Worm (Caenorhabditis elegans): ENCODE data around the gene tag-124.

tag-124 gene

ce11 chrII:9619402-9619862, 28.3 kb downstream of the tag-124 start (continued):
- no peak for TF ChIP-seq ceh-63 (GFP tag; optimal IDR thresholded peaks at IDR 0.05)
- TF ChIP-seq vab-15 (tag; optimal IDR thresholded peaks at IDR 0.05) = no peak
- TF ChIP-seq nhr-71 (tag; optimal IDR thresholded peaks at IDR 0.05) = peak; percentile 80
- peak; percentile 26 to 55 for TF ChIP-seq lsy-2 (tag; optimal IDR thresholded peaks at IDR 0.05)
- peak in 1 of 3 experiments; percentile 17 for TF ChIP-seq dpl-1 (GFP tag; optimal IDR thresholded peaks at IDR 0.05)
- peak; percentile 4 to 64 for TF ChIP-seq lin-35 (GFP tag; optimal IDR thresholded peaks at IDR 0.05)
- peak; percentile 2 to 38 for TF ChIP-seq egl-27 (tag; optimal IDR thresholded peaks at IDR 0.05)
- no peak for TF ChIP-seq snpc-4 (tag; optimal IDR thresholded peaks at IDR 0.05)
- no peak for TF ChIP-seq lin-39 (tag; optimal IDR thresholded peaks at IDR 0.05)
- TF ChIP-seq fkh-4 (tag; optimal IDR thresholded peaks at IDR 0.05; ENCODE audit: borderline replicate concordance) = no peak
- TF ChIP-seq nhr-84 (tag; optimal IDR thresholded peaks at IDR 0.05) = no peak
- TF ChIP-seq sox-4 (tag; optimal IDR thresholded peaks at IDR 0.05) = no peak
- no peak for TF ChIP-seq tlp-1 (tag; optimal IDR thresholded peaks at IDR 0.05)
- TF ChIP-seq ama-1 (optimal IDR thresholded peaks at IDR 0.05) = peak; percentile 81
- TF ChIP-seq C04F5.9 (tag; optimal IDR thresholded peaks at IDR 0.05) = no peak
- no peak for TF ChIP-seq mef-2 (tag; optimal IDR thresholded peaks at IDR 0.05)
- TF ChIP-seq ztf-11 (tag; optimal IDR thresholded peaks at IDR 0.05) = no peak
- peak; percentile 87 for TF ChIP-seq nhr-85 (tag)
- TF ChIP-seq sptf-1 (tag; optimal IDR thresholded peaks at IDR 0.05) = no peak
- no peak for TF ChIP-seq pax-3 (tag; optimal IDR thresholded peaks at IDR 0.05)
- TF ChIP-seq fkh-10 (GFP tag; optimal IDR thresholded peaks at IDR 0.05) = no peak
- peak in 1 of 2 experiments; percentile 70 for TF ChIP-seq mdl-1 (tag; optimal IDR thresholded peaks at IDR 0.05)
- peak; percentile 72 for TF ChIP-seq nhr-20 (tag; optimal IDR thresholded peaks at IDR 0.05)
- peak; percentile 40 for TF ChIP-seq dsc-1 (tag; optimal IDR thresholded peaks at IDR 0.05)
- TF ChIP-seq nhr-237 (tag; optimal IDR thresholded peaks at IDR 0.05) = no peak
- TF ChIP-seq grh-1 (GFP tag; IDR thresholded peaks at IDR 0.05) = no peak
- peak; percentile 36 for TF ChIP-seq swsn-7 (tag; optimal IDR thresholded peaks at IDR 0.05)
- peak; percentile 62 for TF ChIP-seq elt-2 (tag; optimal IDR thresholded peaks at IDR 0.05)
- no peak for TF ChIP-seq ceh-88 (GFP tag; IDR thresholded peaks at IDR 0.05)
- no peak for TF ChIP-seq lir-3 (tag; optimal IDR thresholded peaks at IDR 0.05; ENCODE audit: poor library complexity)
- TF ChIP-seq aha-1 (tag; optimal IDR thresholded peaks at IDR 0.05) = no peak
- no peak for TF ChIP-seq isw-1 (GFP tag; IDR thresholded peaks at IDR 0.05)
- peak; percentile 79 for TF ChIP-seq snu-23 (GFP tag; optimal IDR thresholded peaks at IDR 0.05)
- no peak for TF ChIP-seq lin-13 (GFP tag; optimal IDR thresholded peaks at IDR 0.05)
- peak; percentile 61 for TF ChIP-seq C16A3.4 (tag; optimal IDR thresholded peaks at IDR 0.05)
- no peak for TF ChIP-seq pqm-1 (tag; optimal IDR thresholded peaks at IDR 0.05)
- TF ChIP-seq mab-9 (GFP tag; IDR thresholded peaks at IDR 0.05) = no peak
- peak; percentile 59 for TF ChIP-seq unc-130 (tag; optimal IDR thresholded peaks at IDR 0.05)
- peak; percentile 32 for TF ChIP-seq skn-1 (tag; optimal IDR thresholded peaks at IDR 0.05)
- no peak for TF ChIP-seq ceh-90 (tag; optimal IDR thresholded peaks at IDR 0.05)
- TF ChIP-seq nhr-76 (tag; optimal IDR thresholded peaks at IDR 0.05) = no peak
- TF ChIP-seq nhr-12 (tag; optimal IDR thresholded peaks at IDR 0.05) = no peak
- no peak for TF ChIP-seq nhr-77 (tag; optimal IDR thresholded peaks at IDR 0.05)
- peak; percentile 61 for TF ChIP-seq nhr-19 (GFP tag; conservative IDR thresholded peaks at IDR 0.05)
- no peak for TF ChIP-seq unc-86 (tag; optimal IDR thresholded peaks at IDR 0.05)
- TF ChIP-seq hlh-4 (tag; optimal IDR thresholded peaks at IDR 0.05) = no peak
